Fruit fly (Drosophila melanogaster): ENCODE measurements around the gene CG11537.
A peak's percentile ranks its signal among the peaks of the same experiment; 100 is the strongest.

Gene CG11537

dm6 chr3L:3080084-3080994 is 62.9 kb downstream of the CG11537 start (continued):
- TF ChIP-seq lmd (GFP tag; IDR thresholded peaks at IDR 0.05) (peak; percentile 47), Oli (tag; optimal IDR thresholded peaks at IDR 0.05) (peak; percentile 33), gsb-n (tag; optimal IDR thresholded peaks at IDR 0.05) (no peak), tna (GFP tag; IDR thresholded peaks at IDR 0.05; ENCODE audit: partially characterized antibody) (no peak), Gug (GFP tag; IDR thresholded peaks at IDR 0.05) (peak; percentile 27; the same call in 2 of the 4 replicates), CG6791 (GFP tag; IDR thresholded peaks at IDR 0.05; ENCODE audit: partially characterized antibody) (0 out of 3 replicates have a peak, but pooled peaks have one; percentile 24), run (tag; optimal IDR thresholded peaks at IDR 0.05) (peak; percentile 86), Sox100B (GFP tag; optimal IDR thresholded peaks at IDR 0.05) (peak; percentile 38), BtbVII (GFP tag; optimal IDR thresholded peaks at IDR 0.05) (peak; percentile 34), CG31224 (GFP tag; IDR thresholded peaks at IDR 0.05) (0 out of 2 replicates have a peak, but pooled peaks have one; percentile 5), sug (tag; optimal IDR thresholded peaks at IDR 0.05) (peak; percentile 92), D (optimal IDR thresholded peaks at IDR 0.05) (no peak), D (GFP tag; optimal IDR thresholded peaks at IDR 0.05) (no peak), D19A (tag; optimal IDR thresholded peaks at IDR 0.05) (no peak), amos (GFP tag; IDR thresholded peaks at IDR 0.05; ENCODE audit: partially characterized antibody) (no peak), HLHmδ (GFP tag; optimal IDR thresholded peaks at IDR 0.05) (peak; percentile 45), CG17186 (GFP tag; optimal IDR thresholded peaks at IDR 0.05) (peak; percentile 20), fd64A (GFP tag; optimal IDR thresholded peaks at IDR 0.05) (peak; percentile 54), pfk (GFP tag; optimal IDR thresholded peaks at IDR 0.05) (no peak), CG1233 (GFP tag; optimal IDR thresholded peaks at IDR 0.05) (peak; percentile 7), CG15514 (GFP tag; optimal IDR thresholded peaks at IDR 0.05) (peak; percentile 53), CG7963 (GFP tag; IDR thresholded peaks at IDR 0.05; ENCODE audit: partially characterized antibody) (no peak), Aef1 (GFP tag; IDR thresholded peaks at IDR 0.05) (peak; percentile 16; the same call in 2 of the 3 replicates), CG32772 (GFP tag; IDR thresholded peaks at IDR 0.05) (peak; percentile 46), phol (tag; optimal IDR thresholded peaks at IDR 0.05) (peak; percentile 48), stwl (tag; optimal IDR thresholded peaks at IDR 0.05) (no peak), hkb (optimal IDR thresholded peaks at IDR 0.05) (no peak), hkb (GFP tag; IDR thresholded peaks at IDR 0.05) (peak; percentile 49; the same call in 1 of the 2 replicates), CG10321 (GFP tag; IDR thresholded peaks at IDR 0.05) (no peak), Jarid2 (GFP tag; optimal IDR thresholded peaks at IDR 0.05) (no peak), toy (GFP tag; IDR thresholded peaks at IDR 0.05) (no peak), Hey (tag; optimal IDR thresholded peaks at IDR 0.05) (peak; percentile 64), Mes4 (GFP tag; optimal IDR thresholded peaks at IDR 0.05) (peak; percentile 22), gro (GFP tag; optimal IDR thresholded peaks at IDR 0.05) (peak; percentile 32), MTF-1 (GFP tag; optimal IDR thresholded peaks at IDR 0.05; ENCODE audit: borderline replicate concordance) (peak; percentile 25), ac (GFP tag; optimal IDR thresholded peaks at IDR 0.05) (no peak), CG33557 (GFP tag; optimal IDR thresholded peaks at IDR 0.05) (no peak), CG13287 (GFP tag; IDR thresholded peaks at IDR 0.05; ENCODE audit: partially characterized antibody) (0 out of 2 replicates have a peak, but pooled peaks have one; percentile 7), Hmr (GFP tag; optimal IDR thresholded peaks at IDR 0.05) (peak; percentile 11), sens (GFP tag) (peak; percentile 90), Hr3 (GFP tag; optimal IDR thresholded peaks at IDR 0.05) (no peak), lab (GFP tag; optimal IDR thresholded peaks at IDR 0.05) (peak; percentile 64), dysf (GFP tag; IDR thresholded peaks at IDR 0.05) (peak; percentile 67), Blimp-1 (GFP tag; optimal IDR thresholded peaks at IDR 0.05) (peak; percentile 17), CG7745 (tag; optimal IDR thresholded peaks at IDR 0.05) (no peak), CG4328 (GFP tag; optimal IDR thresholded peaks at IDR 0.05) (no peak), p53 (GFP tag; optimal IDR thresholded peaks at IDR 0.05) (no peak)

Measured in whole organism, embryonic.